Worm (Caenorhabditis elegans) whole organism, L2 larva: Measurements from ENCODE around the gene pdl-1.

Experiments
- Y55F3AM.14 ChIP-seq: fragments of 200-800 bp; sonication (Bioruptor generic); optimal IDR thresholded peaks from 2 replicates; lab custom pipeline; 2018; ENCODE audit warnings: mild to moderate bottlenecking, missing genetic modification characterization, missing compliant biosample characterization
- elt-3 ChIP-seq: sonication (generic microtip); optimal IDR thresholded peaks from 2 replicates; lab custom pipeline; 2017; ENCODE audit warnings: missing biosample characterization, missing genetic modification characterization
- lin-39 ChIP-seq: fragments of 150-350 bp; optimal IDR thresholded peaks from 2 replicates; lab custom pipeline; 2014; ENCODE audit warnings: missing biosample characterization, missing genetic modification reagents, missing genetic modification characterization
- nhr-237 ChIP-seq: fragments of 150-350 bp; optimal IDR thresholded peaks from 2 replicates; lab custom pipeline; 2014; ENCODE audit warnings: missing biosample characterization, missing genetic modification characterization
- nhr-77 ChIP-seq: fragments of 150-350 bp; optimal IDR thresholded peaks from 2 replicates; lab custom pipeline; 2014; ENCODE audit warnings: missing biosample characterization, missing genetic modification characterization
- snpc-4 ChIP-seq: fragments of 150-350 bp; optimal IDR thresholded peaks from 2 replicates; lab custom pipeline; 2014; ENCODE audit warnings: missing biosample characterization, missing genetic modification characterization
- unc-39 ChIP-seq: fragments of 150-350 bp; optimal IDR thresholded peaks from 2 replicates; lab custom pipeline; 2014; ENCODE audit warnings: missing biosample characterization, missing genetic modification characterization

ce11 chrII:7228646-7229200, 45.1 kb downstream of the pdl-1 start, which contains the start of gene F32A5.4:
- no peak for TF ChIP-seq snpc-4 (tag; lab: Kevin White, UChicago)
- no peak for TF ChIP-seq nhr-77 (tag; lab: Kevin White, UChicago)
- TF ChIP-seq unc-39 (tag; lab: Kevin White, UChicago), result no peak
- TF ChIP-seq elt-3 (tag; lab: Kevin White, UChicago), result no peak
- TF ChIP-seq nhr-237 (tag; lab: Kevin White, UChicago), result no peak
- TF ChIP-seq lin-39 (tag; lab: Kevin White, UChicago), result no peak
- no peak for TF ChIP-seq Y55F3AM.14 (GFP tag; lab: Kevin White, UChicago)
